Worm (Caenorhabditis elegans): ENCODE results near the gene ZK105.11.

DNA sequence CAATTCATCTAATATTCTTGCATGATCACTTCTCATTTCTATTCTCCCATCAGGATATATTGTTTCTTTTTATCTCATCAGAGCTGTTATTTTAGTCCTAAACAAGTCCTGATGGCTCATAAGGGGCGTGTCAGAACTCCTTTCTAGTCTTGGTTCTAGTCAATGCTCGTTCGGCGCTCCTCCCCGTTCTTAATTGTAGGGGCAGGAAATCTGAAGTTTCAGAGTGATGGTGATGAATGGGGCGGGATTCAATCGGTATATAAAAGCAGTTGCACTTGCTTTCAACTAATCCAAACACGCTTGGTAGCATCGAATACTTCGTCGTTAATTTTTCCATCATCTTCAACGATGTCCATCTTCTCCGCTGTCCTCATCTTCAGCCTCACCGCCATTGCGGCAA, 36.2 kb downstream of the ZK105.11 start, which contains the start of gene C12D5.4:
- TF ChIP-seq set-16 (GFP tag; IDR thresholded peaks at IDR 0.05): no peak
- TF ChIP-seq lsy-2 (tag; optimal IDR thresholded peaks at IDR 0.05): no peak
- no peak for TF ChIP-seq lin-15B (tag; optimal IDR thresholded peaks at IDR 0.05)
